Fruit fly (Drosophila melanogaster) whole organism, embryonic: Measurements from ENCODE around the gene CG4702.

Experiments
- Abd-B ChIP-seq: fragments of 200-800 bp; sonication (Bioruptor generic); optimal IDR thresholded peaks from 2 replicates; lab custom pipeline; 2018; ENCODE audit warnings: missing biosample characterization, mild to moderate bottlenecking, missing genetic modification characterization, moderate library complexity
- Antp ChIP-seq: fragments of 200-800 bp; sonication (Bioruptor generic); optimal IDR thresholded peaks from 3 replicates; lab custom pipeline; 2016; ENCODE audit warnings: missing biosample characterization, missing genetic modification characterization
- Atf6 ChIP-seq: fragments of 200-800 bp; sonication (Bioruptor generic); IDR thresholded peaks from 2 replicates; pipeline ENCODE4 v1.3.6; 2022; ENCODE audit warnings: missing biosample characterization, missing genetic modification characterization
- Bdp1 ChIP-seq: fragments of 200-800 bp; sonication (Bioruptor generic); optimal IDR thresholded peaks from 3 replicates; lab custom pipeline; 2016; ENCODE audit warnings: missing biosample characterization, missing genetic modification characterization
- CG10267 ChIP-seq: fragments of 200-800 bp; sonication (Bioruptor generic); optimal IDR thresholded peaks from 2 replicates; lab custom pipeline; 2018; ENCODE audit warnings: missing biosample characterization, mild to moderate bottlenecking, missing genetic modification characterization, moderate library complexity
- CG11398 ChIP-seq: fragments of 200-800 bp; sonication (Bioruptor generic); optimal IDR thresholded peaks from 2 replicates; lab custom pipeline; 2016; ENCODE audit warnings: missing biosample characterization, missing genetic modification characterization
- CG13424 ChIP-seq: fragments of 200-800 bp; sonication (Bioruptor generic); optimal IDR thresholded peaks from 2 replicates; lab custom pipeline; 2019; ENCODE audit warnings: missing biosample characterization, mild to moderate bottlenecking, missing genetic modification characterization, moderate library complexity
- CG14014 ChIP-seq: fragments of 200-800 bp; sonication (Bioruptor generic); IDR thresholded peaks from 2 replicates; pipeline ENCODE4 v1.3.6; 2022; ENCODE audit warnings: missing biosample characterization, missing genetic modification characterization
- CG14050 ChIP-seq: fragments of 200-800 bp; sonication (Bioruptor generic); IDR thresholded peaks from 3 replicates; pipeline ENCODE4 v1.3.6; 2022; ENCODE audit warnings: missing biosample characterization, missing genetic modification characterization
- CG14860 ChIP-seq: fragments of 200-800 bp; sonication (Bioruptor generic); IDR thresholded peaks from 3 replicates; pipeline ENCODE4 v1.3.6; 2022; ENCODE audit warnings: missing biosample characterization, missing genetic modification characterization; ENCODE audit not compliant: partially characterized antibody
- CG15269 ChIP-seq: fragments of 200-800 bp; sonication (Bioruptor generic); optimal IDR thresholded peaks from 2 replicates; lab custom pipeline; 2018; ENCODE audit warnings: missing biosample characterization, mild to moderate bottlenecking, missing genetic modification characterization, moderate library complexity
- CG15479 ChIP-seq: fragments of 200-800 bp; sonication (Bioruptor generic); optimal IDR thresholded peaks from 3 replicates; lab custom pipeline; 2019; ENCODE audit warnings: missing biosample characterization, mild to moderate bottlenecking, missing genetic modification characterization, moderate library complexity
- CG17802 ChIP-seq: fragments of 200-800 bp; sonication (Bioruptor generic); optimal IDR thresholded peaks from 2 replicates; lab custom pipeline; 2018; ENCODE audit warnings: missing biosample characterization, mild to moderate bottlenecking, missing genetic modification characterization, moderate library complexity
- CG18476 ChIP-seq: fragments of 200-800 bp; sonication (Bioruptor generic); optimal IDR thresholded peaks from 2 replicates; lab custom pipeline; 2016; ENCODE audit warnings: missing biosample characterization, mild to moderate bottlenecking, missing genetic modification characterization
- CG18764 ChIP-seq: fragments of 200-800 bp; sonication (Bioruptor generic); optimal IDR thresholded peaks from 3 replicates; lab custom pipeline; 2016; ENCODE audit warnings: missing biosample characterization, missing genetic modification characterization
- CG2120 ChIP-seq: fragments of 200-800 bp; sonication (Bioruptor generic); optimal IDR thresholded peaks from 3 replicates; lab custom pipeline; 2016; ENCODE audit warnings: missing biosample characterization, missing genetic modification characterization
- CG31388 ChIP-seq: fragments of 200-800 bp; sonication (Bioruptor generic); optimal IDR thresholded peaks from 2 replicates; lab custom pipeline; 2016; ENCODE audit warnings: missing biosample characterization, missing genetic modification characterization
- CG42726 ChIP-seq: fragments of 200-800 bp; sonication (Bioruptor generic); IDR thresholded peaks from 2 replicates; pipeline ENCODE4 v1.3.6; 2022; ENCODE audit warnings: missing biosample characterization, missing genetic modification characterization; ENCODE audit not compliant: partially characterized antibody
- CG4404 ChIP-seq: fragments of 200-800 bp; sonication (Bioruptor generic); IDR thresholded peaks from 2 replicates; pipeline ENCODE4 v1.3.6; 2022; ENCODE audit warnings: missing biosample characterization, missing genetic modification characterization
- CG4424 ChIP-seq: fragments of 200-800 bp; sonication (Bioruptor generic); optimal IDR thresholded peaks from 3 replicates; lab custom pipeline; 2016; ENCODE audit warnings: missing biosample characterization, missing genetic modification characterization
- CG4820 ChIP-seq: fragments of 200-800 bp; sonication (Bioruptor generic); optimal IDR thresholded peaks from 3 replicates; lab custom pipeline; 2016; ENCODE audit warnings: missing biosample characterization, missing genetic modification characterization
- CG6791 ChIP-seq: fragments of 200-800 bp; sonication (Bioruptor generic); IDR thresholded peaks from 3 replicates; pipeline ENCODE4 v1.3.6; 2022; ENCODE audit warnings: missing biosample characterization, missing genetic modification characterization; ENCODE audit not compliant: partially characterized antibody
- CG8290 ChIP-seq, 3 experiments: fragments of 200-800 bp; sonication (Bioruptor generic); optimal IDR thresholded peaks; 2 replicates each; lab custom pipeline; 2016 to 2019; ENCODE audit warnings: missing biosample characterization in 3 of 3, missing genetic modification characterization in 3 of 3, mild to moderate bottlenecking in 2 of 3, moderate library complexity in 1 of 3
- Deaf1 ChIP-seq: fragments of 200-800 bp; optimal IDR thresholded peaks from 3 replicates; lab custom pipeline; 2019; ENCODE audit warnings: missing biosample characterization, mild to moderate bottlenecking, missing genetic modification characterization, moderate library complexity
- Dp ChIP-seq: fragments of 200-800 bp; sonication (Bioruptor generic); optimal IDR thresholded peaks from 2 replicates; lab custom pipeline; 2018; ENCODE audit warnings: missing biosample characterization, mild to moderate bottlenecking, missing genetic modification characterization, moderate library complexity
- Eip74EF ChIP-seq, 2 experiments: fragments of 200-800 bp in 1 of 2; fragments of >200 bp in 1 of 2; sonication (Bioruptor generic) in 1 of 2; optimal IDR thresholded peaks; 2 replicates each; lab custom pipeline; 2017 to 2019; ENCODE audit warnings: missing biosample characterization in 2 of 2, missing genetic modification characterization in 2 of 2, mild to moderate bottlenecking in 1 of 2, moderate library complexity in 1 of 2
- Fer3 ChIP-seq: fragments of 200-800 bp; sonication (Bioruptor generic); optimal IDR thresholded peaks from 2 replicates; lab custom pipeline; 2018; ENCODE audit warnings: missing biosample characterization, mild to moderate bottlenecking, missing genetic modification characterization, moderate library complexity
- Mad ChIP-seq: fragments of 200-800 bp; sonication (Bioruptor generic); optimal IDR thresholded peaks from 2 replicates; lab custom pipeline; 2016; ENCODE audit warnings: missing biosample characterization, missing genetic modification characterization
- Neu2 ChIP-seq: fragments of 200-800 bp; sonication (Bioruptor generic); optimal IDR thresholded peaks from 3 replicates; lab custom pipeline; 2016; ENCODE audit warnings: missing biosample characterization, missing genetic modification characterization, borderline replicate concordance
- Opbp ChIP-seq: fragments of 200-800 bp; sonication (Bioruptor generic); IDR thresholded peaks from 3 replicates; pipeline ENCODE4 v1.3.6; 2022; ENCODE audit warnings: missing biosample characterization, missing genetic modification characterization; ENCODE audit not compliant: partially characterized antibody
- PHDP ChIP-seq: fragments of 200-800 bp; sonication (Bioruptor generic); optimal IDR thresholded peaks from 3 replicates; lab custom pipeline; 2018; ENCODE audit warnings: missing biosample characterization, mild to moderate bottlenecking, missing genetic modification characterization, moderate library complexity
- Xbp1 ChIP-seq: fragments of 200-800 bp; sonication (Bioruptor generic); optimal IDR thresholded peaks from 3 replicates; lab custom pipeline; 2016; ENCODE audit warnings: missing biosample characterization, mild to moderate bottlenecking, missing genetic modification characterization
- Xrp1 ChIP-seq: fragments of 200-800 bp; sonication (Bioruptor generic); IDR thresholded peaks from 2 replicates; pipeline ENCODE4 v1.3.6; 2022; ENCODE audit warnings: missing biosample characterization, missing genetic modification characterization
- abd-A ChIP-seq: fragments of 200-800 bp; sonication (Bioruptor generic); optimal IDR thresholded peaks from 3 replicates; lab custom pipeline; 2019; ENCODE audit warnings: missing biosample characterization, mild to moderate bottlenecking, missing genetic modification characterization, moderate library complexity
- ase ChIP-seq: fragments of 200-800 bp; sonication (Bioruptor generic); IDR thresholded peaks from 3 replicates; pipeline ENCODE4 v1.3.6; 2022; ENCODE audit warnings: missing biosample characterization, missing genetic modification characterization
- ato ChIP-seq: fragments of 200-800 bp; sonication (Bioruptor generic); IDR thresholded peaks from 2 replicates; pipeline ENCODE4 v1.3.6; 2022; ENCODE audit warnings: missing biosample characterization, missing genetic modification characterization; ENCODE audit not compliant: partially characterized antibody
- az2 ChIP-seq: fragments of 200-800 bp; sonication (Bioruptor generic); optimal IDR thresholded peaks from 3 replicates; lab custom pipeline; 2016; ENCODE audit warnings: missing biosample characterization, missing genetic modification characterization
- cg ChIP-seq: fragments of 200-800 bp; sonication (Bioruptor generic); optimal IDR thresholded peaks from 3 replicates; lab custom pipeline; 2019; ENCODE audit warnings: missing biosample characterization, mild to moderate bottlenecking, missing genetic modification characterization, moderate library complexity
- dm ChIP-seq: fragments of 200-800 bp; sonication (Bioruptor generic); optimal IDR thresholded peaks from 3 replicates; lab custom pipeline; 2016; ENCODE audit warnings: missing biosample characterization, missing genetic modification characterization
- dmrt11E ChIP-seq: fragments of 200-800 bp; sonication (Bioruptor generic); optimal IDR thresholded peaks from 3 replicates; lab custom pipeline; 2018; ENCODE audit warnings: missing biosample characterization, mild to moderate bottlenecking, missing genetic modification characterization, moderate library complexity
- fd96Cb ChIP-seq: fragments of 200-800 bp; sonication (Bioruptor generic); optimal IDR thresholded peaks from 2 replicates; lab custom pipeline; 2018; ENCODE audit warnings: missing biosample characterization, mild to moderate bottlenecking, missing genetic modification characterization, moderate library complexity
- fu2 ChIP-seq: fragments of 200-800 bp; sonication (Bioruptor generic); optimal IDR thresholded peaks from 2 replicates; lab custom pipeline; 2016; ENCODE audit warnings: missing biosample characterization, missing genetic modification characterization
- jumu ChIP-seq: fragments of 200-800 bp; sonication (Bioruptor generic); optimal IDR thresholded peaks from 3 replicates; lab custom pipeline; 2016; ENCODE audit warnings: missing biosample characterization, missing genetic modification characterization
- pb ChIP-seq: fragments of 200-800 bp; sonication (Bioruptor generic); optimal IDR thresholded peaks from 3 replicates; lab custom pipeline; 2016; ENCODE audit warnings: missing biosample characterization, missing genetic modification characterization
- run ChIP-seq: fragments of 200-800 bp; sonication (Bioruptor generic); optimal IDR thresholded peaks from 3 replicates; lab custom pipeline; 2018; ENCODE audit warnings: missing biosample characterization, mild to moderate bottlenecking, missing genetic modification characterization
- sna ChIP-seq: fragments of 200-800 bp; sonication (Bioruptor generic); IDR thresholded peaks from 2 replicates; pipeline ENCODE4 v1.3.6; 2022; ENCODE audit warnings: missing biosample characterization, missing genetic modification characterization; ENCODE audit not compliant: partially characterized antibody
- so ChIP-seq: fragments of 200-800 bp; sonication (Bioruptor generic); IDR thresholded peaks from 3 replicates; pipeline ENCODE4 v1.3.6; 2022; ENCODE audit warnings: missing biosample characterization, missing genetic modification characterization
- sqz ChIP-seq: fragments of 200-800 bp; sonication (Bioruptor generic); optimal IDR thresholded peaks from 3 replicates; lab custom pipeline; 2018; ENCODE audit warnings: missing biosample characterization, mild to moderate bottlenecking, missing genetic modification characterization
- wek ChIP-seq: fragments of 200-800 bp; sonication (Bioruptor generic); optimal IDR thresholded peaks from 3 replicates; lab custom pipeline; 2018; ENCODE audit warnings: missing biosample characterization, mild to moderate bottlenecking, missing genetic modification characterization, moderate library complexity

CG4702 gene

DNA sequence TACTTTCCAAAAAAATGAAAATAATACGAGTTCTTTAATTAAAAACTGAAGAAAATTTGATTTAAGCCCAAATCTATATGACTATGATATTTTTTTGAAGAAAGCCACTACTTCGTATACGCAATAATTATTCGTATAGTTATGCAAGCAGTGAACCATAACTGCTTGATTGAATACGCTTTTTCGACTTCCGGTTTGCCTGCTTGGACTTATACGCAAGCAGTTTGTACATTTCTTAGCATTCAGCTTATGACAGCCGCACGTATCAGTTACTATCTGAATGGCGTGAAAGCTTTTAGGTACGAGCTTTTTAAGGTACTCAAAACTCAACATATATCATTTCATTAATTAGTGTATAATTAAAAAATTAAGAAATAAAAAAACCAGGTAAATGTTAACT lies 6.8 kb downstream of the CG4702 start (continued):
- peak; percentile 89 for TF ChIP-seq az2
- TF ChIP-seq CG15479 = peak; percentile 24
- peak; percentile 77 for TF ChIP-seq CG6791 (GFP tag; lab: Robert Waterston, UW)
- TF ChIP-seq dmrt11E = peak; percentile 81
- peak; percentile 82 for TF ChIP-seq abd-A (tag; lab: Kevin White, UChicago)
- peak; percentile 89 for TF ChIP-seq CG18764 (GFP tag; lab: Kevin White, UChicago)
- peak; percentile 50; the same call in 1 of the 3 replicates for TF ChIP-seq Opbp (GFP tag; lab: Robert Waterston, UW)
- TF ChIP-seq CG14860 (GFP tag; lab: Robert Waterston, UW) = no peak
- TF ChIP-seq jumu (GFP tag; lab: Kevin White, UChicago) = peak; percentile 93
- peak; percentile 96 for TF ChIP-seq ase (GFP tag; lab: Robert Waterston, UW)
- TF ChIP-seq Bdp1 (GFP tag; lab: Kevin White, UChicago) = peak; percentile 81
- TF ChIP-seq sna = no peak
- TF ChIP-seq Fer3 (tag; lab: Kevin White, UChicago) = peak; percentile 89
- peak; percentile 58 for TF ChIP-seq Neu2 (GFP tag; lab: Kevin White, UChicago)
- TF ChIP-seq CG11398 (GFP tag; lab: Kevin White, UChicago) = peak; percentile 87
- TF ChIP-seq CG13424 (tag; lab: Kevin White, UChicago) = peak; percentile 65
- peak; percentile 83 for TF ChIP-seq wek (GFP tag; lab: Kevin White, UChicago)
- peak; percentile 90 for TF ChIP-seq CG17802 (tag; lab: Kevin White, UChicago)
- peak; percentile 38 for TF ChIP-seq CG31388
- peak; percentile 56; the same call in 1 of the 2 replicates for TF ChIP-seq CG42726 (GFP tag; lab: Robert Waterston, UW)
- TF ChIP-seq PHDP (tag; lab: Kevin White, UChicago) = peak; percentile 83
- TF ChIP-seq Xrp1 = peak; percentile 76
- TF ChIP-seq pb (GFP tag; lab: Kevin White, UChicago) = peak; percentile 91
- TF ChIP-seq ato (GFP tag; lab: Robert Waterston, UW) = no peak; the same call in 1 of the 2 replicates
- TF ChIP-seq Atf6 (GFP tag; lab: Robert Waterston, UW) = peak; percentile 83
- TF ChIP-seq CG4820 (GFP tag; lab: Kevin White, UChicago) = peak; percentile 84
- TF ChIP-seq fu2 = peak; percentile 91
- TF ChIP-seq cg (GFP tag; lab: Kevin White, UChicago) = no peak
- TF ChIP-seq Xbp1 (GFP tag; lab: Kevin White, UChicago) = peak; percentile 95
- peak; percentile 93 for TF ChIP-seq CG8290 (GFP tag; optimal IDR thresholded peaks at IDR 0.05; lab: Kevin White, UChicago)
- TF ChIP-seq CG8290 (tag; optimal IDR thresholded peaks at IDR 0.05; lab: Kevin White, UChicago) = peak; percentile 51 to 92
- peak; percentile 97 for TF ChIP-seq Abd-B (GFP tag; lab: Kevin White, UChicago)
- peak; percentile 56 for TF ChIP-seq Deaf1 (tag; lab: Kevin White, UChicago)
- TF ChIP-seq fd96Cb (tag; lab: Kevin White, UChicago) = peak; percentile 75
- peak; percentile 80 for TF ChIP-seq so
- TF ChIP-seq CG15269 (tag; lab: Kevin White, UChicago) = peak; percentile 65
- peak; percentile 70 for TF ChIP-seq CG10267
- TF ChIP-seq Mad (GFP tag; lab: Kevin White, UChicago) = peak; percentile 86
- peak; percentile 86 for TF ChIP-seq CG14050 (GFP tag; lab: Robert Waterston, UW)
- TF ChIP-seq CG18476 = peak; percentile 56
- TF ChIP-seq CG4404 (GFP tag; lab: Robert Waterston, UW) = peak; percentile 81
- TF ChIP-seq Antp = peak; percentile 97
- peak; percentile 61 for TF ChIP-seq sqz (GFP tag; lab: Kevin White, UChicago)
- TF ChIP-seq CG2120 (GFP tag; lab: Kevin White, UChicago) = peak; percentile 73
- peak; percentile 85 for TF ChIP-seq dm (GFP tag; lab: Kevin White, UChicago)
- peak; percentile 90 for TF ChIP-seq CG14014 (GFP tag; lab: Robert Waterston, UW)
- peak; percentile 21 to 93 for TF ChIP-seq Eip74EF (GFP tag; optimal IDR thresholded peaks at IDR 0.05; lab: Kevin White, UChicago)
- TF ChIP-seq run = no peak
- peak; percentile 93 for TF ChIP-seq CG4424 (GFP tag; lab: Kevin White, UChicago)
- TF ChIP-seq Dp (GFP tag; lab: Kevin White, UChicago) = no peak
